Fruit fly (Drosophila melanogaster) whole organism, embryonic: ENCODE data around the gene pygo.

Source experiments
- Blimp-1 ChIP-seq: fragments of 200-800 bp; sonication (Bioruptor generic); optimal IDR thresholded peaks from 3 replicates; lab custom pipeline; 2018; ENCODE audit warnings: missing biosample characterization, missing genetic modification characterization, mild to moderate bottlenecking, moderate library complexity, missing genetic modification reagents
- C15 ChIP-seq: fragments of 200-800 bp; sonication (Bioruptor generic); IDR thresholded peaks from 3 replicates; pipeline ENCODE4 v1.3.6; 2022; ENCODE audit warnings: missing biosample characterization, missing genetic modification characterization
- CG10321 ChIP-seq: fragments of 200-800 bp; sonication (Bioruptor generic); IDR thresholded peaks from 2 replicates; pipeline ENCODE4 v1.3.6; 2022; ENCODE audit warnings: missing biosample characterization, missing genetic modification characterization
- CG10959 ChIP-seq: fragments of 200-800 bp; sonication (Bioruptor generic); IDR thresholded peaks from 2 replicates; pipeline ENCODE4 v1.3.6; 2022; ENCODE audit warnings: missing biosample characterization, missing genetic modification characterization
- CG12071 ChIP-seq: fragments of 200-800 bp; sonication (Bioruptor generic); optimal IDR thresholded peaks from 3 replicates; lab custom pipeline; 2018; ENCODE audit warnings: missing biosample characterization, mild to moderate bottlenecking, missing genetic modification characterization
- CG12104 ChIP-seq: fragments of 200-800 bp; sonication (Bioruptor generic); optimal IDR thresholded peaks from 3 replicates; lab custom pipeline; 2016; ENCODE audit warnings: missing biosample characterization, missing genetic modification characterization
- CG1233 ChIP-seq: fragments of 200-800 bp; sonication (Bioruptor generic); optimal IDR thresholded peaks from 4 replicates; lab custom pipeline; 2018; ENCODE audit warnings: missing biosample characterization, mild to moderate bottlenecking, missing genetic modification characterization
- CG14441 ChIP-seq: fragments of 200-800 bp; sonication (Bioruptor generic); IDR thresholded peaks from 2 replicates; pipeline ENCODE4 v1.3.6; 2022; ENCODE audit warnings: missing biosample characterization, missing genetic modification characterization
- CG17912 ChIP-seq: fragments of 200-800 bp; sonication (Bioruptor generic); optimal IDR thresholded peaks from 2 replicates; lab custom pipeline; 2018; ENCODE audit warnings: missing biosample characterization, mild to moderate bottlenecking, missing genetic modification characterization
- CG18011 ChIP-seq: fragments of 200-800 bp; sonication (Bioruptor generic); optimal IDR thresholded peaks from 2 replicates; lab custom pipeline; 2017; ENCODE audit warnings: missing biosample characterization, missing genetic modification characterization, mild to moderate bottlenecking, moderate library complexity, missing genotype
- CG2199 ChIP-seq: fragments of 200-800 bp; sonication (Bioruptor generic); IDR thresholded peaks from 3 replicates; pipeline ENCODE4 v1.3.6; 2022; ENCODE audit warnings: missing biosample characterization, missing genetic modification characterization
- CG2712 ChIP-seq: fragments of 200-800 bp; optimal IDR thresholded peaks from 3 replicates; lab custom pipeline; 2019; ENCODE audit warnings: missing biosample characterization, mild to moderate bottlenecking, missing genetic modification characterization, moderate library complexity
- CG30020 ChIP-seq: fragments of 200-800 bp; optimal IDR thresholded peaks from 2 replicates; lab custom pipeline; 2019; ENCODE audit warnings: missing biosample characterization, mild to moderate bottlenecking, missing genetic modification characterization, moderate library complexity
- CG3838 ChIP-seq: fragments of 200-800 bp; sonication (Bioruptor generic); optimal IDR thresholded peaks from 3 replicates; lab custom pipeline; 2016; ENCODE audit warnings: missing biosample characterization, missing genetic modification characterization
- CG6175 ChIP-seq: fragments of 200-800 bp; sonication (Bioruptor generic); IDR thresholded peaks from 3 replicates; pipeline ENCODE4 v1.3.6; 2022; ENCODE audit warnings: missing biosample characterization, missing genetic modification characterization
- CG6791 ChIP-seq: fragments of 200-800 bp; sonication (Bioruptor generic); IDR thresholded peaks from 3 replicates; pipeline ENCODE4 v1.3.6; 2022; ENCODE audit warnings: missing biosample characterization, missing genetic modification characterization; ENCODE audit not compliant: partially characterized antibody
- CkIIα-i1 ChIP-seq: fragments of 200-800 bp; sonication (Bioruptor generic); IDR thresholded peaks from 2 replicates; pipeline ENCODE4 v1.3.6; 2022; ENCODE audit warnings: missing biosample characterization, missing genetic modification characterization
- D19A ChIP-seq: fragments of 200-800 bp; optimal IDR thresholded peaks from 3 replicates; lab custom pipeline; 2019; ENCODE audit warnings: missing biosample characterization, mild to moderate bottlenecking, missing genetic modification characterization, moderate library complexity
- Dfd ChIP-seq, 2 experiments: fragments of >200 bp; optimal IDR thresholded peaks; 2 replicates each; lab custom pipeline; 2017; ENCODE audit warnings: missing biosample characterization in 2 of 2, missing genetic modification characterization in 2 of 2
- E2f2 ChIP-seq: fragments of 200-800 bp; sonication (Bioruptor generic); IDR thresholded peaks from 2 replicates; pipeline ENCODE4 v1.3.6; 2022; ENCODE audit warnings: missing biosample characterization, missing genetic modification characterization
- Ets65A ChIP-seq: fragments of 200-800 bp; sonication (Bioruptor generic); peaks from one replicate; lab custom pipeline; 2016; ENCODE audit warnings: missing biosample characterization, missing genetic modification characterization
- Gug ChIP-seq: fragments of 200-800 bp; sonication (Bioruptor generic); IDR thresholded peaks from 4 replicates; pipeline ENCODE4 v1.3.6; 2022; ENCODE audit warnings: missing biosample characterization, missing genetic modification characterization
- Med ChIP-seq: fragments of 200-800 bp; sonication (Bioruptor generic); peaks from one replicate; lab custom pipeline; 2016; ENCODE audit warnings: missing biosample characterization, missing genetic modification characterization, mild to moderate bottlenecking, inconsistent platforms, moderate library complexity
- NFAT ChIP-seq: fragments of 200-800 bp; sonication (Bioruptor generic); IDR thresholded peaks from 2 replicates; pipeline ENCODE4 v1.3.6; 2022; ENCODE audit warnings: missing biosample characterization, missing genetic modification characterization
- ac ChIP-seq: fragments of 200-800 bp; sonication (Bioruptor generic); optimal IDR thresholded peaks from 3 replicates; lab custom pipeline; 2017; ENCODE audit warnings: missing biosample characterization, mild to moderate bottlenecking, missing genetic modification characterization
- ap ChIP-seq: fragments of 200-800 bp; sonication (Bioruptor generic); IDR thresholded peaks from 2 replicates; pipeline ENCODE4 v1.3.6; 2022; ENCODE audit warnings: missing biosample characterization, missing genetic modification characterization
- ase ChIP-seq: fragments of 200-800 bp; sonication (Bioruptor generic); IDR thresholded peaks from 3 replicates; pipeline ENCODE4 v1.3.6; 2022; ENCODE audit warnings: missing biosample characterization, missing genetic modification characterization
- bcd ChIP-seq: fragments of 200-800 bp; sonication (Bioruptor generic); optimal IDR thresholded peaks from 2 replicates; lab custom pipeline; 2017; ENCODE audit warnings: missing biosample characterization, mild to moderate bottlenecking, missing genetic modification characterization
- chm ChIP-seq: fragments of 200-800 bp; sonication (Bioruptor generic); IDR thresholded peaks from 2 replicates; pipeline ENCODE4 v1.3.6; 2022; ENCODE audit warnings: missing biosample characterization, missing genetic modification characterization
- corto ChIP-seq: fragments of 200-800 bp; sonication (Bioruptor generic); optimal IDR thresholded peaks from 2 replicates; lab custom pipeline; 2016; ENCODE audit warnings: missing biosample characterization, mild to moderate bottlenecking, missing genetic modification characterization, moderate library complexity
- exex ChIP-seq: fragments of 200-800 bp; sonication (Bioruptor generic); optimal IDR thresholded peaks from 4 replicates; lab custom pipeline; 2018; ENCODE audit warnings: missing biosample characterization, mild to moderate bottlenecking, missing genetic modification characterization, moderate library complexity
- ftz-f1 ChIP-seq: fragments of 200-800 bp; sonication (Bioruptor generic); optimal IDR thresholded peaks from 2 replicates; lab custom pipeline; 2016; ENCODE audit warnings: missing biosample characterization, missing genetic modification characterization
- fu2 ChIP-seq: fragments of 200-800 bp; sonication (Bioruptor generic); optimal IDR thresholded peaks from 2 replicates; lab custom pipeline; 2016; ENCODE audit warnings: missing biosample characterization, missing genetic modification characterization
- gem ChIP-seq: fragments of 200-800 bp; sonication (Bioruptor generic); optimal IDR thresholded peaks from 2 replicates; lab custom pipeline; 2019; ENCODE audit warnings: missing biosample characterization, mild to moderate bottlenecking, missing genetic modification characterization, moderate library complexity
- gfzf ChIP-seq: fragments of 200-800 bp; sonication (Bioruptor generic); optimal IDR thresholded peaks from 2 replicates; lab custom pipeline; 2016; ENCODE audit warnings: missing biosample characterization, mild to moderate bottlenecking, missing genetic modification characterization, moderate library complexity
- grn ChIP-seq: fragments of 200-800 bp; sonication (Bioruptor generic); optimal IDR thresholded peaks from 3 replicates; lab custom pipeline; 2017; ENCODE audit warnings: missing biosample characterization, missing genetic modification characterization
- gt ChIP-seq: fragments of 200-800 bp; sonication (Bioruptor generic); IDR thresholded peaks from 2 replicates; pipeline ENCODE4 v1.3.6; 2022; ENCODE audit warnings: missing biosample characterization, missing genetic modification characterization
- ham ChIP-seq: fragments of 200-800 bp; sonication (Bioruptor generic); IDR thresholded peaks from 2 replicates; pipeline ENCODE4 v1.3.6; 2022; ENCODE audit warnings: missing biosample characterization, missing genetic modification characterization
- her ChIP-seq: fragments of 200-800 bp; sonication (Bioruptor generic); optimal IDR thresholded peaks from 2 replicates; lab custom pipeline; 2016; ENCODE audit warnings: missing biosample characterization, missing genetic modification characterization
- inv ChIP-seq: fragments of 200-800 bp; sonication (Bioruptor generic); IDR thresholded peaks from 2 replicates; pipeline ENCODE4 v1.3.6; 2022; ENCODE audit warnings: missing biosample characterization, missing genetic modification characterization; ENCODE audit not compliant: partially characterized antibody
- pan ChIP-seq, 4 experiments: fragments of >200 bp in 3 of 4; fragments of 200-800 bp in 1 of 4; sonication (Bioruptor generic) in 1 of 4; optimal IDR thresholded peaks in 3 of 4; IDR thresholded peaks in 1 of 4; 2 replicates each; pipeline versions ENCODE4 v1.3.6 to Lab custom; 2017 to 2022; ENCODE audit warnings: missing biosample characterization in 2 of 4, missing genetic modification characterization in 2 of 4, mixed read lengths in 1 of 4
- row ChIP-seq: fragments of 200-800 bp; sonication (Bioruptor generic); IDR thresholded peaks from 3 replicates; pipeline ENCODE4 v1.3.6; 2022; ENCODE audit warnings: missing biosample characterization, missing genetic modification characterization
- sens ChIP-seq: fragments of 200-800 bp; sonication (Bioruptor generic); peaks from one replicate; lab custom pipeline; 2016; ENCODE audit warnings: missing biosample characterization, missing genetic modification characterization
- seq ChIP-seq: fragments of 200-800 bp; sonication (Bioruptor generic); IDR thresholded peaks from 2 replicates; pipeline ENCODE4 v1.3.6; 2022; ENCODE audit warnings: missing biosample characterization, missing genetic modification characterization
- sima ChIP-seq: fragments of 200-800 bp; sonication (Bioruptor generic); optimal IDR thresholded peaks from 2 replicates; lab custom pipeline; 2016; ENCODE audit warnings: missing biosample characterization, missing genetic modification characterization
- sug ChIP-seq: fragments of 200-800 bp; optimal IDR thresholded peaks from 2 replicates; lab custom pipeline; 2019; ENCODE audit warnings: missing biosample characterization, mild to moderate bottlenecking, missing genetic modification characterization, moderate library complexity
- tgo ChIP-seq: fragments of 200-800 bp; sonication (Bioruptor generic); IDR thresholded peaks from 3 replicates; pipeline ENCODE4 v1.3.6; 2022; ENCODE audit warnings: missing biosample characterization, missing genetic modification characterization
- tin ChIP-seq: fragments of 200-800 bp; sonication (Bioruptor generic); optimal IDR thresholded peaks from 3 replicates; lab custom pipeline; 2016; ENCODE audit warnings: missing biosample characterization, missing genetic modification characterization
- tio ChIP-seq: fragments of 200-800 bp; sonication (Bioruptor generic); optimal IDR thresholded peaks from 2 replicates; lab custom pipeline; 2017; ENCODE audit warnings: missing biosample characterization, missing genetic modification characterization, inconsistent platforms

The pygo gene

dm6 chr3R:31606242-31607143 is 26.0 kb upstream of the pygo start (continued):
- TF ChIP-seq tio (GFP tag; lab: Kevin White, UChicago) (no peak), Gug (no peak), ham (GFP tag; lab: Robert Waterston, UW) (no peak), chm (peak; percentile 16; the same call in 1 of the 2 replicates), CG30020 (tag; lab: Kevin White, UChicago) (no peak), tgo (GFP tag; lab: Robert Waterston, UW) (no peak), ac (GFP tag; lab: Kevin White, UChicago) (peak; percentile 57), D19A (peak; percentile 13), ftz-f1 (GFP tag; lab: Kevin White, UChicago) (no peak), CG14441 (GFP tag; lab: Robert Waterston, UW) (no peak), ase (GFP tag; lab: Robert Waterston, UW) (no peak), gfzf (GFP tag; lab: Kevin White, UChicago) (peak; percentile 8), inv (no peak), her (GFP tag; lab: Kevin White, UChicago) (no peak), fu2 (GFP tag; lab: Kevin White, UChicago) (no peak), pan (optimal IDR thresholded peaks at IDR 0.05; lab: Kevin White, UChicago) (no peak), pan (GFP tag; optimal IDR thresholded peaks at IDR 0.05 in 1 of 2, IDR thresholded peaks at IDR 0.05 in 1 of 2) (no peak), CG2712 (tag; lab: Kevin White, UChicago) (no peak), Dfd (GFP tag; optimal IDR thresholded peaks at IDR 0.05; lab: Kevin White, UChicago) (no peak), CkIIα-i1 (no peak), tin (GFP tag; lab: Kevin White, UChicago) (no peak), Med (GFP tag; lab: Kevin White, UChicago) (peak; percentile 6), sima (GFP tag; lab: Kevin White, UChicago) (no peak), NFAT (GFP tag; lab: Robert Waterston, UW) (no peak), CG6791 (GFP tag; lab: Robert Waterston, UW) (0 out of 3 replicates have a peak, but pooled peaks have one; percentile 4), sens (GFP tag; lab: Kevin White, UChicago) (peak; percentile 40), CG10959 (GFP tag; lab: Robert Waterston, UW) (no peak), sug (no peak), Ets65A (GFP tag; lab: Kevin White, UChicago) (no peak), corto (GFP tag; lab: Kevin White, UChicago) (no peak), CG17912 (no peak), C15 (GFP tag; lab: Robert Waterston, UW) (no peak), bcd (GFP tag; lab: Kevin White, UChicago) (no peak), ap (GFP tag; lab: Robert Waterston, UW) (no peak), gt (0 out of 2 replicates have a peak, but pooled peaks have one; percentile 8)

DNA sequence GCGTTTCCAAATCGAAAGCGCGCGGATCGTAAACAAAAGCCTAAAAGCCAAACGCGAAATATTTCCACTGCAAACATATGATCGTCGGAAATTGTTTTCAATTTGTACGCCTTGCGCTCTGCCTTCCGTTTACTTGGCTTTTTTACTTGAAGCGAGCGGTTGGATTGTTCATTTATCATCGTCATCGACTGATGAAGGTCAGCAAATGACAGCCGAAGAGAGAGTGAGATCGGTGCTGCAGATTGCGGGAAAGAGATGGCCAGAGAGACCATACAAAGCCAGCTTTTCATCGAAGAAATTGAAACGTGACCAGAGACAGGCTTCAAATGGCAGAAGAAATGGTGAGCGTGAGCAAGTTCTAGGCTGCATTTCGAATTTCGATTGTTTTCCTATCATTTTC is 25.3 kb upstream of the pygo start:
- TF ChIP-seq CG12104 (GFP tag; lab: Kevin White, UChicago) (no peak), Blimp-1 (GFP tag; lab: Kevin White, UChicago) (peak; percentile 58), grn (GFP tag; lab: Kevin White, UChicago) (peak; percentile 70)
- TF ChIP-seq, all 482 proteins: peak for 2

DNA sequence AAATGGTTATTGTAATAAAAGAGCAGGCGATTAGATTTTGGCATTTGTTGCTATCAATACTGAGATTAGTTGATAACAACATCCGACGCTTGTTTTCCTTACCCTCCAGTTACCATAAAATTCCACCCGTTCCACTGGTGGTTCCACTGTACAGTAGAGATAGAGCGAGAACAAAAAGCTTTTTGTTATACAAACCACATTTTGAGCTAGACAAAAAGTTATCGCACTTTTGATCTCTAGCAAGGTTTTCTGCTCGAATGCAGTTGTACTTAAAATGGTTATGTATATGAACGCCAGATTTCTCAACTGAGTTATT is 24.6 kb upstream of the pygo start:
- TF ChIP-seq CG1233 (no peak), CG2199 (GFP tag; lab: Robert Waterston, UW) (0 out of 3 replicates have a peak, but pooled peaks have one; percentile 27), CG12071 (GFP tag; lab: Kevin White, UChicago) (no peak), CG18011 (GFP tag; lab: Kevin White, UChicago) (no peak), gem (no peak), row (GFP tag; lab: Robert Waterston, UW) (0 out of 3 replicates have a peak, but pooled peaks have one; percentile 7), CG6175 (GFP tag; lab: Robert Waterston, UW) (no peak), seq (no peak), Ets65A (GFP tag; lab: Kevin White, UChicago) (no peak), exex (peak; percentile 8), E2f2 (0 out of 2 replicates have a peak, but pooled peaks have one; percentile 9), CG3838 (GFP tag; lab: Kevin White, UChicago) (no peak), CG10321 (GFP tag; lab: Robert Waterston, UW) (no peak)
